Fruit fly (Drosophila melanogaster) whole organism, embryonic: Measurements from ENCODE around the gene Cpr92A.

Source experiments
- Aef1 ChIP-seq: fragments of 200-800 bp; sonication (Bioruptor generic); IDR thresholded peaks from 3 replicates; pipeline ENCODE4 v1.3.6; 2022; ENCODE audit warnings: missing biosample characterization, missing genetic modification characterization
- Atf-2 ChIP-seq: fragments of 200-800 bp; sonication (Bioruptor generic); optimal IDR thresholded peaks from 2 replicates; lab custom pipeline; 2016; ENCODE audit warnings: missing biosample characterization, missing genetic modification characterization
- B-H2 ChIP-seq: fragments of 200-800 bp; sonication (Bioruptor generic); optimal IDR thresholded peaks from 2 replicates; lab custom pipeline; 2018; ENCODE audit warnings: missing biosample characterization, mild to moderate bottlenecking, missing genetic modification characterization
- CG10209 ChIP-seq: fragments of 200-800 bp; sonication (Bioruptor generic); optimal IDR thresholded peaks from 3 replicates; lab custom pipeline; 2017; ENCODE audit warnings: missing biosample characterization, mild to moderate bottlenecking, missing genetic modification characterization, missing genetic modification reagents
- CG10321 ChIP-seq: fragments of 200-800 bp; sonication (Bioruptor generic); IDR thresholded peaks from 2 replicates; pipeline ENCODE4 v1.3.6; 2022; ENCODE audit warnings: missing biosample characterization, missing genetic modification characterization
- CG10462 ChIP-seq: fragments of 200-800 bp; sonication (Bioruptor generic); optimal IDR thresholded peaks from 2 replicates; lab custom pipeline; 2016; ENCODE audit warnings: missing biosample characterization, missing genetic modification characterization
- CG12769 ChIP-seq: fragments of 200-800 bp; sonication (Bioruptor generic); optimal IDR thresholded peaks from 2 replicates; lab custom pipeline; 2019; ENCODE audit warnings: missing biosample characterization, mild to moderate bottlenecking, missing genetic modification characterization, moderate library complexity
- CG13775 ChIP-seq: fragments of 200-800 bp; sonication (Bioruptor generic); optimal IDR thresholded peaks from 3 replicates; lab custom pipeline; 2017; ENCODE audit warnings: missing biosample characterization, mild to moderate bottlenecking, missing genetic modification characterization
- CG17568 ChIP-seq: fragments of 200-800 bp; sonication (Bioruptor generic); optimal IDR thresholded peaks from 2 replicates; lab custom pipeline; 2018; ENCODE audit warnings: missing biosample characterization, mild to moderate bottlenecking, missing genetic modification characterization, moderate library complexity
- CG17912 ChIP-seq: fragments of 200-800 bp; sonication (Bioruptor generic); optimal IDR thresholded peaks from 2 replicates; lab custom pipeline; 2018; ENCODE audit warnings: missing biosample characterization, mild to moderate bottlenecking, missing genetic modification characterization
- CG2116 ChIP-seq: fragments of 200-800 bp; sonication (Bioruptor generic); optimal IDR thresholded peaks from 3 replicates; lab custom pipeline; 2018; ENCODE audit warnings: missing biosample characterization, mild to moderate bottlenecking, missing genetic modification characterization
- CG30020 ChIP-seq: fragments of 200-800 bp; optimal IDR thresholded peaks from 2 replicates; lab custom pipeline; 2019; ENCODE audit warnings: missing biosample characterization, mild to moderate bottlenecking, missing genetic modification characterization, moderate library complexity
- CG4854 ChIP-seq: fragments of 200-800 bp; sonication (Bioruptor generic); optimal IDR thresholded peaks from 2 replicates; lab custom pipeline; 2016; ENCODE audit warnings: missing biosample characterization, missing genetic modification characterization, inconsistent platforms
- CG6272 ChIP-seq: fragments of 200-800 bp; sonication (Bioruptor generic); IDR thresholded peaks from 2 replicates; pipeline ENCODE4 v1.3.6; 2022; ENCODE audit warnings: missing biosample characterization, missing genetic modification characterization
- CG6683 ChIP-seq: fragments of 200-800 bp; sonication (Bioruptor generic); optimal IDR thresholded peaks from 2 replicates; lab custom pipeline; 2017; ENCODE audit warnings: missing biosample characterization, mild to moderate bottlenecking, missing genetic modification characterization, missing genetic modification reagents
- CG6765 ChIP-seq: fragments of 200-800 bp; sonication (Bioruptor generic); optimal IDR thresholded peaks from 3 replicates; lab custom pipeline; 2017; ENCODE audit warnings: missing biosample characterization, mild to moderate bottlenecking, missing genetic modification characterization
- CG7839 ChIP-seq: fragments of 200-800 bp; sonication (Bioruptor generic); optimal IDR thresholded peaks from 3 replicates; lab custom pipeline; 2018; ENCODE audit warnings: missing biosample characterization, mild to moderate bottlenecking, missing genetic modification characterization, moderate library complexity
- CG7963 ChIP-seq: fragments of 200-800 bp; sonication (Bioruptor generic); IDR thresholded peaks from 3 replicates; pipeline ENCODE4 v1.3.6; 2022; ENCODE audit warnings: missing biosample characterization, missing genetic modification characterization; ENCODE audit not compliant: partially characterized antibody
- CG8944 ChIP-seq: fragments of 200-800 bp; sonication (Bioruptor generic); optimal IDR thresholded peaks from 3 replicates; lab custom pipeline; 2016; ENCODE audit warnings: missing biosample characterization, missing genetic modification characterization
- CG9609 ChIP-seq: fragments of 200-800 bp; sonication (Bioruptor generic); optimal IDR thresholded peaks from 3 replicates; lab custom pipeline; 2016; ENCODE audit warnings: missing biosample characterization, missing genetic modification characterization
- Chrac-16 ChIP-seq: fragments of 200-800 bp; sonication (Bioruptor generic); optimal IDR thresholded peaks from 3 replicates; lab custom pipeline; 2016; ENCODE audit warnings: missing biosample characterization, missing genetic modification characterization
- Dref ChIP-seq: fragments of 200-800 bp; sonication (Bioruptor generic); IDR thresholded peaks from 2 replicates; pipeline ENCODE4 v1.3.6; 2022; ENCODE audit warnings: missing biosample characterization, missing genetic modification characterization
- Fer1 ChIP-seq: fragments of 200-800 bp; sonication (Bioruptor generic); optimal IDR thresholded peaks from 2 replicates; lab custom pipeline; 2017; ENCODE audit warnings: missing biosample characterization, mild to moderate bottlenecking, missing genetic modification characterization
- H2.0 ChIP-seq: fragments of 200-800 bp; sonication (Bioruptor generic); IDR thresholded peaks from 2 replicates; pipeline ENCODE4 v1.3.6; 2022; ENCODE audit warnings: missing biosample characterization, missing genetic modification characterization
- HLH54F ChIP-seq: fragments of 200-800 bp; sonication (Bioruptor generic); optimal IDR thresholded peaks from 3 replicates; lab custom pipeline; 2016; ENCODE audit warnings: missing biosample characterization, missing genetic modification characterization
- Hr3 ChIP-seq: fragments of 200-800 bp; sonication (Bioruptor generic); optimal IDR thresholded peaks from 3 replicates; lab custom pipeline; 2016; ENCODE audit warnings: missing biosample characterization, missing genetic modification characterization
- Jarid2 ChIP-seq: fragments of 200-800 bp; sonication (Bioruptor generic); optimal IDR thresholded peaks from 3 replicates; lab custom pipeline; 2017; ENCODE audit warnings: mild to moderate bottlenecking, missing biosample characterization, missing genetic modification reagents, missing genetic modification characterization
- Kr ChIP-seq: fragments of 200-800 bp; sonication (Bioruptor generic); optimal IDR thresholded peaks from 2 replicates; lab custom pipeline; 2017; ENCODE audit warnings: missing biosample characterization, mild to moderate bottlenecking, missing genetic modification characterization
- Lhr ChIP-seq: fragments of 200-800 bp; sonication (Bioruptor generic); optimal IDR thresholded peaks from 3 replicates; lab custom pipeline; 2017; ENCODE audit warnings: mild to moderate bottlenecking, missing biosample characterization, missing genetic modification reagents, missing genetic modification characterization
- Lpt ChIP-seq: fragments of >200 bp; optimal IDR thresholded peaks from 2 replicates; lab custom pipeline; 2018; ENCODE audit warnings: missing biosample characterization, missing genetic modification characterization
- Nf-YC ChIP-seq: fragments of 200-800 bp; optimal IDR thresholded peaks from 3 replicates; lab custom pipeline; 2019; ENCODE audit warnings: missing biosample characterization, mild to moderate bottlenecking, missing genetic modification characterization, moderate library complexity
- Poxn ChIP-seq: fragments of 200-800 bp; sonication (Bioruptor generic); IDR thresholded peaks from 2 replicates; pipeline ENCODE4 v1.3.6; 2022; ENCODE audit warnings: missing biosample characterization, missing genetic modification characterization
- Sin3A ChIP-seq: fragments of >200 bp; optimal IDR thresholded peaks from 2 replicates; lab custom pipeline; 2018
- Sry-β ChIP-seq: fragments of 200-800 bp; sonication (Bioruptor generic); optimal IDR thresholded peaks from 2 replicates; lab custom pipeline; 2018; ENCODE audit warnings: missing biosample characterization, mild to moderate bottlenecking, missing genetic modification characterization, moderate library complexity
- Ssrp ChIP-seq: fragments of 200-800 bp; sonication (Bioruptor generic); optimal IDR thresholded peaks from 2 replicates; lab custom pipeline; 2018; ENCODE audit warnings: missing biosample characterization, mild to moderate bottlenecking, missing genetic modification characterization, moderate library complexity
- Stat92E ChIP-seq, 3 experiments: fragments of >200 bp in 2 of 3; fragments of 200-800 bp in 1 of 3; sonication (Bioruptor generic) in 1 of 3; optimal IDR thresholded peaks; 2 replicates each; lab custom pipeline; 2017 to 2019; ENCODE audit warnings: missing biosample characterization in 3 of 3, missing genetic modification characterization in 3 of 3, mild to moderate bottlenecking in 1 of 3, moderate library complexity in 1 of 3
- Taf1 ChIP-seq: fragments of 200-800 bp; sonication (Bioruptor generic); IDR thresholded peaks from 2 replicates; pipeline ENCODE4 v1.3.6; 2022; ENCODE audit warnings: missing biosample characterization, missing genetic modification characterization
- cg ChIP-seq: fragments of 200-800 bp; sonication (Bioruptor generic); optimal IDR thresholded peaks from 3 replicates; lab custom pipeline; 2019; ENCODE audit warnings: missing biosample characterization, mild to moderate bottlenecking, missing genetic modification characterization, moderate library complexity
- chif ChIP-seq, 2 experiments: fragments of 200-800 bp; sonication (Bioruptor generic); optimal IDR thresholded peaks; 3 replicates each; lab custom pipeline; 2016; ENCODE audit warnings: missing biosample characterization in 2 of 2, missing genetic modification characterization in 2 of 2
- esg ChIP-seq: fragments of 200-800 bp; sonication (Bioruptor generic); conservative IDR thresholded peaks from 2 replicates; pipeline ENCODE4 v1.3.6; 2022; ENCODE audit warnings: missing biosample characterization, missing genetic modification characterization
- gsb-n ChIP-seq: fragments of 200-800 bp; sonication (Bioruptor generic); optimal IDR thresholded peaks from 3 replicates; lab custom pipeline; 2018; ENCODE audit warnings: missing biosample characterization, mild to moderate bottlenecking, missing genetic modification characterization
- jigr1 ChIP-seq: fragments of 200-800 bp; sonication (Bioruptor generic); IDR thresholded peaks from 3 replicates; pipeline ENCODE4 v1.3.6; 2022; ENCODE audit warnings: missing biosample characterization, missing genetic modification characterization
- lab ChIP-seq: fragments of 200-800 bp; sonication (Bioruptor generic); optimal IDR thresholded peaks from 3 replicates; lab custom pipeline; 2017; ENCODE audit warnings: missing biosample characterization, missing genetic modification characterization, mild to moderate bottlenecking, moderate library complexity, missing genetic modification reagents
- mam ChIP-seq: fragments of 200-800 bp; sonication (Bioruptor generic); optimal IDR thresholded peaks from 3 replicates; lab custom pipeline; 2016; ENCODE audit warnings: missing biosample characterization, missing genetic modification characterization
- pfk ChIP-seq: fragments of 200-800 bp; sonication (Bioruptor generic); optimal IDR thresholded peaks from 2 replicates; lab custom pipeline; 2018; ENCODE audit warnings: missing biosample characterization, mild to moderate bottlenecking, missing genetic modification characterization, moderate library complexity
- pita ChIP-seq: fragments of 200-800 bp; sonication (Bioruptor generic); optimal IDR thresholded peaks from 2 replicates; lab custom pipeline; 2017; ENCODE audit warnings: missing biosample characterization, mild to moderate bottlenecking, missing genetic modification characterization
- psq ChIP-seq: fragments of 200-800 bp; sonication (Bioruptor generic); optimal IDR thresholded peaks from 2 replicates; lab custom pipeline; 2017; ENCODE audit warnings: missing biosample characterization, missing genetic modification characterization
- slp2 ChIP-seq: fragments of 200-800 bp; sonication (Bioruptor generic); optimal IDR thresholded peaks from 2 replicates; lab custom pipeline; 2016; ENCODE audit warnings: missing biosample characterization, missing genetic modification characterization
- wdn ChIP-seq: fragments of 200-800 bp; sonication (Bioruptor generic); IDR thresholded peaks from 2 replicates; pipeline ENCODE4 v1.3.6; 2022; ENCODE audit warnings: missing biosample characterization, missing genetic modification characterization
- wek ChIP-seq: fragments of 200-800 bp; sonication (Bioruptor generic); optimal IDR thresholded peaks from 3 replicates; lab custom pipeline; 2018; ENCODE audit warnings: missing biosample characterization, mild to moderate bottlenecking, missing genetic modification characterization, moderate library complexity
- zf30C ChIP-seq: fragments of 200-800 bp; sonication (Bioruptor generic); optimal IDR thresholded peaks from 3 replicates; lab custom pipeline; 2018; ENCODE audit warnings: missing biosample characterization, mild to moderate bottlenecking, missing genetic modification characterization

The Cpr92A gene

DNA sequence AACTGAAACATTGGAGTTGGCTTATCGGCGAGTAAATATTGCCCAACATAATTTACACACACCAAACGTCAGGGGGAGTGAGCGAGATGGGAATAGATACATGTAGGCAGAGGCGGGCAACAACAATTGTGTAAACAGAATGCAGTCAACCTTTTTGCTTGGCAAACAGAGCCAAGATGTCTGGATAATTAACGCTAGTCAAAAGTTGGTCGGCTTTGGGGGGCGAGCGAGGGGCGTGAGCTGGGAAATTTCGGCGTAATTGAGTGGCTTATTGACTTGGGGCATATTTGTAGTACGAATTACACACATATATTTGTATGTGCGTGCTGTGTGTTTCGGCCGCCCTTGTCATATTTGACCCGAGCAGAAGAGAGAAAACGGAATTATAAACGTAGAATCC, 13.9 kb downstream of the Cpr92A start (continued):
- TF ChIP-seq CG12769 (tag; lab: Kevin White, UChicago) (no peak), CG10209 (GFP tag; lab: Kevin White, UChicago) (peak; percentile 92), Aef1 (no peak), Lhr (peak; percentile 93), Fer1 (peak; percentile 91), H2.0 (GFP tag; lab: Robert Waterston, UW) (peak; percentile 32; the same call in 1 of the 2 replicates), CG8944 (GFP tag; lab: Kevin White, UChicago) (peak; percentile 77), chif (GFP tag; optimal IDR thresholded peaks at IDR 0.05; lab: Kevin White, UChicago) (peak; percentile 77 to 81), esg (no peak), CG6683 (peak; percentile 78), CG30020 (tag; lab: Kevin White, UChicago) (no peak), mam (GFP tag; lab: Kevin White, UChicago) (peak; percentile 31), Jarid2 (GFP tag; lab: Kevin White, UChicago) (peak; percentile 75), jigr1 (GFP tag; lab: Robert Waterston, UW) (no peak), Atf-2 (peak; percentile 44), gsb-n (tag; lab: Kevin White, UChicago) (peak; percentile 93), CG10462 (GFP tag; lab: Kevin White, UChicago) (peak; percentile 68), CG6272 (no peak), CG4854 (GFP tag; lab: Kevin White, UChicago) (peak; percentile 72), CG9609 (GFP tag; lab: Kevin White, UChicago) (peak; percentile 52), Nf-YC (tag; lab: Kevin White, UChicago) (no peak), pita (GFP tag; lab: Kevin White, UChicago) (no peak), Sry-β (peak; percentile 75), cg (GFP tag; lab: Kevin White, UChicago) (no peak), CG7963 (GFP tag; lab: Robert Waterston, UW) (no peak), slp2 (peak; percentile 68), CG17568 (GFP tag; lab: Kevin White, UChicago) (peak; percentile 92), CG6765 (GFP tag; lab: Kevin White, UChicago) (peak; percentile 77), Dref (GFP tag; lab: Robert Waterston, UW) (no peak), pfk (GFP tag; lab: Kevin White, UChicago) (peak; percentile 66), B-H2 (no peak), lab (GFP tag; lab: Kevin White, UChicago) (peak; percentile 89), zf30C (no peak), HLH54F (GFP tag; lab: Kevin White, UChicago) (peak; percentile 41), Hr3 (peak; percentile 50), Sin3A (lab: Kevin White, UChicago) (no peak), CG2116 (peak; percentile 80), CG7839 (tag; lab: Kevin White, UChicago) (peak; percentile 67), wek (GFP tag; lab: Kevin White, UChicago) (peak; percentile 93), CG10321 (GFP tag; lab: Robert Waterston, UW) (peak; percentile 51; the same call in 1 of the 2 replicates), Ssrp (peak; percentile 31), Kr (GFP tag; lab: Kevin White, UChicago) (peak; percentile 99), wdn (no peak), Stat92E (GFP tag; optimal IDR thresholded peaks at IDR 0.05; lab: Kevin White, UChicago) (no peak), CG17912 (GFP tag; lab: Kevin White, UChicago) (peak; percentile 92), Chrac-16 (GFP tag; lab: Kevin White, UChicago) (no peak), CG13775 (peak; percentile 72), psq (GFP tag; lab: Kevin White, UChicago) (peak; percentile 65), Lpt (GFP tag; lab: Kevin White, UChicago) (no peak), Poxn (GFP tag; lab: Robert Waterston, UW) (no peak), Taf1 (GFP tag; lab: Robert Waterston, UW) (no peak)
